Fruit fly (Drosophila melanogaster) whole organism, embryonic: ENCODE results near the gene Cnb.

ENCODE experiments used
- CG11560 ChIP-seq: fragments of 200-800 bp; sonication (Bioruptor generic); IDR thresholded peaks from 3 replicates; pipeline ENCODE4 v1.3.6; 2022; ENCODE audit warnings: missing biosample characterization, missing genetic modification characterization
- CG12104 ChIP-seq: fragments of 200-800 bp; sonication (Bioruptor generic); optimal IDR thresholded peaks from 3 replicates; lab custom pipeline; 2016; ENCODE audit warnings: missing biosample characterization, missing genetic modification characterization
- CG3407 ChIP-seq: fragments of 200-800 bp; sonication (Bioruptor generic); optimal IDR thresholded peaks from 2 replicates; lab custom pipeline; 2018; ENCODE audit warnings: missing biosample characterization, mild to moderate bottlenecking, missing genetic modification characterization
- CG3726 ChIP-seq: fragments of 200-800 bp; sonication (Bioruptor generic); IDR thresholded peaks from 3 replicates; pipeline ENCODE4, ENCODE4 v1.3.6; 2022; ENCODE audit warnings: missing biosample characterization, missing genetic modification characterization
- Fer2 ChIP-seq: fragments of 200-800 bp; sonication (Bioruptor generic); optimal IDR thresholded peaks from 2 replicates; lab custom pipeline; 2018; ENCODE audit warnings: missing biosample characterization, mild to moderate bottlenecking, missing genetic modification characterization, moderate library complexity
- Max ChIP-seq: fragments of 200-800 bp; sonication (Bioruptor generic); optimal IDR thresholded peaks from 2 replicates; lab custom pipeline; 2016; ENCODE audit warnings: missing biosample characterization, mild to moderate bottlenecking, missing genetic modification characterization
- dysf ChIP-seq: fragments of 200-800 bp; sonication (Bioruptor generic); IDR thresholded peaks from 3 replicates; pipeline ENCODE4 v1.3.6; 2022; ENCODE audit warnings: missing biosample characterization, missing genetic modification characterization
- en ChIP-seq: fragments of 200-800 bp; sonication (Bioruptor generic); optimal IDR thresholded peaks from 2 replicates; lab custom pipeline; 2016; ENCODE audit warnings: missing biosample characterization, missing genetic modification characterization
- pfk ChIP-seq: fragments of 200-800 bp; sonication (Bioruptor generic); optimal IDR thresholded peaks from 2 replicates; lab custom pipeline; 2018; ENCODE audit warnings: missing biosample characterization, mild to moderate bottlenecking, missing genetic modification characterization, moderate library complexity
- zf30C ChIP-seq: fragments of 200-800 bp; sonication (Bioruptor generic); optimal IDR thresholded peaks from 3 replicates; lab custom pipeline; 2018; ENCODE audit warnings: missing biosample characterization, mild to moderate bottlenecking, missing genetic modification characterization

DNA sequence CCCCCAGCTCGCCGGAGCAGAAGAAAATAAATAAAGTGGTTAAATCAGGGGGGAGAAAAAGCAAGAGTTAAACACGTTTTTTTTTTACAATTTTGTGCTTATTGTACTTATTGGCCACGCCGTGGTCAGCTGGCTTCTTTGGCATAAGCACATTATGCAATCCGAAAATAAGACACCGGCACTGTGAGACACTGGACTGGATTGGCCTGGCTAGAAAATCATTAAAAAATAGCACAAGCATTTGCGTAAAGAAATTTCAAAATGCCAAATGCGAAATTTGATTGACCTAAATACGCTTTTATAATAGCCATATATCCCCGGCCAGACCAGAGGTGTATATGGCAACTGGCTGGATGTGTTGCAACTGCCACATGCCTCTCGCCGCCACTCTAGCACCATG, 42.9 kb upstream of the Cnb start:
- no peak for TF ChIP-seq CG3407 (GFP tag; lab: Kevin White, UChicago)
- no peak for TF ChIP-seq zf30C (GFP tag; lab: Kevin White, UChicago)
- TF ChIP-seq CG3726 (GFP tag; lab: Robert Waterston, UW): no peak
- no peak for TF ChIP-seq CG11560 (tag; lab: Robert Waterston, UW)
- TF ChIP-seq Fer2 (tag; lab: Kevin White, UChicago): no peak
- no peak for TF ChIP-seq en (GFP tag; lab: Kevin White, UChicago)
- TF ChIP-seq pfk (GFP tag; lab: Kevin White, UChicago): no peak
- no peak for TF ChIP-seq dysf
- no peak for TF ChIP-seq CG12104 (GFP tag; lab: Kevin White, UChicago)
- no peak for TF ChIP-seq Max (GFP tag; lab: Kevin White, UChicago)
